Fruit fly (Drosophila melanogaster) Kc167 (cell line): ENCODE measurements around the gene CG7985.

ENCODE experiments used
- Myc ChIP-seq: fragments of >200 bp; optimal IDR thresholded peaks from 2 replicates; lab custom pipeline; 2017; ENCODE audit warnings: missing external identifiers
- Sin3A ChIP-seq: fragments of >200 bp; optimal IDR thresholded peaks from 2 replicates; lab custom pipeline; 2018; ENCODE audit warnings: missing external identifiers
- h ChIP-seq: fragments of >200 bp; optimal IDR thresholded peaks from 3 replicates; lab custom pipeline; 2018; ENCODE audit warnings: missing external identifiers
- ttk ChIP-seq: sonication (Bioruptor generic); optimal IDR thresholded peaks from 2 replicates; lab custom pipeline; 2017; ENCODE audit warnings: missing external identifiers

dm6 chr3R:18157459-18157858, 42.2 kb upstream of the CG7985 start:
- TF ChIP-seq h (lab: Kevin White, UChicago) (no peak), Myc (no peak), ttk (lab: Kevin White, UChicago) (no peak), Sin3A (lab: Kevin White, UChicago) (no peak)
